Fruit fly (Drosophila melanogaster) whole organism, prepupa: ENCODE measurements around the gene Mgat4a.
A peak's percentile ranks its signal among the peaks of the same experiment; 100 is the strongest.

Source experiments
- CG10631 ChIP-seq: fragments of 200-800 bp; sonication (Bioruptor generic); optimal IDR thresholded peaks from 2 replicates; lab custom pipeline; 2016; ENCODE audit warnings: missing biosample characterization, missing genetic modification characterization
- CG10669 ChIP-seq: fragments of 200-800 bp; sonication (Bioruptor generic); optimal IDR thresholded peaks from 3 replicates; lab custom pipeline; 2018; ENCODE audit warnings: missing biosample characterization, mild to moderate bottlenecking, missing genetic modification characterization, moderate library complexity
- CG15336 ChIP-seq: fragments of 200-800 bp; sonication (Bioruptor generic); IDR thresholded peaks from 2 replicates; pipeline ENCODE4 v1.3.6; 2022; ENCODE audit warnings: missing biosample characterization, missing genetic modification characterization
- CG16779 ChIP-seq: fragments of 200-800 bp; sonication (Bioruptor generic); optimal IDR thresholded peaks from 3 replicates; lab custom pipeline; 2017; ENCODE audit warnings: missing biosample characterization, mild to moderate bottlenecking, missing genetic modification characterization
- CG3032 ChIP-seq: fragments of 200-800 bp; optimal IDR thresholded peaks from 2 replicates; lab custom pipeline; 2019; ENCODE audit warnings: missing biosample characterization, mild to moderate bottlenecking, missing genetic modification characterization, moderate library complexity
- CG31627 ChIP-seq: fragments of 200-800 bp; sonication (Bioruptor generic); optimal IDR thresholded peaks from 3 replicates; lab custom pipeline; 2016; ENCODE audit warnings: missing biosample characterization, missing genetic modification characterization
- CG32006 ChIP-seq: fragments of 200-800 bp; sonication (Bioruptor generic); optimal IDR thresholded peaks from 3 replicates; lab custom pipeline; 2017; ENCODE audit warnings: missing biosample characterization, mild to moderate bottlenecking, missing genetic modification characterization
- CG4318 ChIP-seq: fragments of 200-800 bp; sonication (Bioruptor generic); optimal IDR thresholded peaks from 3 replicates; lab custom pipeline; 2017; ENCODE audit warnings: missing biosample characterization, mild to moderate bottlenecking, missing genetic modification characterization
- CG6163 ChIP-seq: fragments of 200-800 bp; sonication (Bioruptor generic); IDR thresholded peaks from 3 replicates; pipeline ENCODE4 v1.3.6; 2022; ENCODE audit warnings: missing biosample characterization, missing genetic modification characterization
- CG6276 ChIP-seq: fragments of 200-800 bp; sonication (Bioruptor generic); optimal IDR thresholded peaks from 2 replicates; lab custom pipeline; 2017; ENCODE audit warnings: missing biosample characterization, mild to moderate bottlenecking, missing genetic modification characterization
- CG6792 ChIP-seq: fragments of 200-800 bp; sonication (Bioruptor generic); optimal IDR thresholded peaks from 3 replicates; lab custom pipeline; 2016; ENCODE audit warnings: missing biosample characterization, missing genetic modification characterization
- CG6808 ChIP-seq: fragments of 200-800 bp; sonication (Bioruptor generic); optimal IDR thresholded peaks from 3 replicates; lab custom pipeline; 2017; ENCODE audit warnings: missing biosample characterization, missing genetic modification characterization, mild to moderate bottlenecking, moderate library complexity, missing genetic modification reagents
- CG6854 ChIP-seq: fragments of 200-800 bp; sonication (Bioruptor generic); optimal IDR thresholded peaks from 2 replicates; lab custom pipeline; 2017; ENCODE audit warnings: missing biosample characterization, mild to moderate bottlenecking, missing genetic modification characterization
- CG7368 ChIP-seq: fragments of 200-800 bp; sonication (Bioruptor generic); optimal IDR thresholded peaks from 3 replicates; lab custom pipeline; 2016; ENCODE audit warnings: missing biosample characterization, missing genetic modification characterization
- CG8119 ChIP-seq: fragments of 200-800 bp; sonication (Bioruptor generic); IDR thresholded peaks from 3 replicates; pipeline ENCODE4 v1.3.6; 2022; ENCODE audit warnings: missing biosample characterization, missing genetic modification characterization
- CG8319 ChIP-seq: fragments of 200-800 bp; sonication (Bioruptor generic); optimal IDR thresholded peaks from 3 replicates; lab custom pipeline; 2016; ENCODE audit warnings: missing biosample characterization, missing genetic modification characterization
- Eip75B ChIP-seq: fragments of 200-800 bp; sonication (Bioruptor generic); optimal IDR thresholded peaks from 3 replicates; lab custom pipeline; 2016; ENCODE audit warnings: missing biosample characterization, missing genetic modification characterization
- Eip78C ChIP-seq: fragments of 200-800 bp; sonication (Bioruptor generic); peaks from one replicate; lab custom pipeline; 2016; ENCODE audit warnings: missing biosample characterization, missing genetic modification characterization
- Eip93F ChIP-seq: fragments of 200-800 bp; sonication (Bioruptor generic); optimal IDR thresholded peaks from 2 replicates; lab custom pipeline; 2016; ENCODE audit warnings: missing biosample characterization, mild to moderate bottlenecking, missing genetic modification characterization
- Ets21C ChIP-seq: fragments of 200-800 bp; sonication (Bioruptor generic); optimal IDR thresholded peaks from 3 replicates; lab custom pipeline; 2016; ENCODE audit warnings: missing biosample characterization, missing genetic modification characterization
- Ets96B ChIP-seq: fragments of 200-800 bp; optimal IDR thresholded peaks from 2 replicates; lab custom pipeline; 2019; ENCODE audit warnings: missing biosample characterization, mild to moderate bottlenecking, missing genetic modification characterization, moderate library complexity
- Gug ChIP-seq: fragments of 200-800 bp; sonication (Bioruptor generic); IDR thresholded peaks from 2 replicates; pipeline ENCODE4 v1.3.6; 2022; ENCODE audit warnings: missing biosample characterization, missing genetic modification characterization
- Hr39 ChIP-seq: fragments of 200-800 bp; sonication (Bioruptor generic); optimal IDR thresholded peaks from 2 replicates; lab custom pipeline; 2016; ENCODE audit warnings: missing biosample characterization, missing genetic modification characterization
- Hr4 ChIP-seq: fragments of 200-800 bp; sonication (Bioruptor generic); optimal IDR thresholded peaks from 3 replicates; lab custom pipeline; 2016; ENCODE audit warnings: missing biosample characterization, missing genetic modification characterization
- Lpt ChIP-seq: fragments of 200-800 bp; sonication (Bioruptor generic); optimal IDR thresholded peaks from 3 replicates; lab custom pipeline; 2016; ENCODE audit warnings: missing biosample characterization, missing genetic modification characterization
- OdsH ChIP-seq: fragments of 200-800 bp; sonication (Bioruptor generic); optimal IDR thresholded peaks from 3 replicates; lab custom pipeline; 2016; ENCODE audit warnings: missing biosample characterization, missing genetic modification characterization
- Smox ChIP-seq: fragments of 200-800 bp; sonication (Bioruptor generic); optimal IDR thresholded peaks from 3 replicates; lab custom pipeline; 2016; ENCODE audit warnings: missing biosample characterization, missing genetic modification characterization
- Sox102F ChIP-seq: fragments of 200-800 bp; sonication (Bioruptor generic); optimal IDR thresholded peaks from 2 replicates; lab custom pipeline; 2016; ENCODE audit warnings: missing biosample characterization, mild to moderate bottlenecking, missing genetic modification characterization
- Sox14 ChIP-seq: fragments of 200-800 bp; sonication (Bioruptor generic); optimal IDR thresholded peaks from 3 replicates; lab custom pipeline; 2016; ENCODE audit warnings: missing biosample characterization, missing genetic modification characterization
- Sox15 ChIP-seq: fragments of 200-800 bp; sonication (Bioruptor generic); optimal IDR thresholded peaks from 3 replicates; lab custom pipeline; 2016; ENCODE audit warnings: missing biosample characterization, missing genetic modification characterization
- achi ChIP-seq: fragments of 200-800 bp; sonication (Bioruptor generic); optimal IDR thresholded peaks from 3 replicates; lab custom pipeline; 2016; ENCODE audit warnings: missing biosample characterization, missing genetic modification characterization
- acj6 ChIP-seq: fragments of 200-800 bp; sonication (Bioruptor generic); optimal IDR thresholded peaks from 3 replicates; lab custom pipeline; 2016; ENCODE audit warnings: missing biosample characterization, missing genetic modification characterization
- cyc ChIP-seq: fragments of 200-800 bp; sonication (Bioruptor generic); optimal IDR thresholded peaks from 3 replicates; lab custom pipeline; 2016; ENCODE audit warnings: missing biosample characterization, missing genetic modification characterization
- eg ChIP-seq: fragments of 200-800 bp; sonication (Bioruptor generic); IDR thresholded peaks from 3 replicates; pipeline ENCODE4 v1.3.6; 2022; ENCODE audit warnings: missing biosample characterization, missing genetic modification characterization
- fd59A ChIP-seq: fragments of 200-800 bp; sonication (Bioruptor generic); optimal IDR thresholded peaks from 2 replicates; lab custom pipeline; 2017; ENCODE audit warnings: missing biosample characterization, mild to moderate bottlenecking, missing genetic modification characterization, missing genetic modification reagents
- fd85E ChIP-seq: fragments of 200-800 bp; sonication (Bioruptor generic); optimal IDR thresholded peaks from 3 replicates; lab custom pipeline; 2016; ENCODE audit warnings: missing biosample characterization, missing genetic modification characterization
- fkh ChIP-seq: fragments of 200-800 bp; sonication (Bioruptor generic); optimal IDR thresholded peaks from 3 replicates; lab custom pipeline; 2017; ENCODE audit warnings: missing biosample characterization, mild to moderate bottlenecking, missing genetic modification characterization, moderate library complexity
- pdm3 ChIP-seq: fragments of 200-800 bp; sonication (Bioruptor generic); optimal IDR thresholded peaks from 3 replicates; lab custom pipeline; 2016; ENCODE audit warnings: missing biosample characterization, missing genetic modification characterization
- salr ChIP-seq, 2 experiments: fragments of 200-800 bp; sonication (Bioruptor generic); optimal IDR thresholded peaks; 3 replicates each; lab custom pipeline; 2016 to 2018; ENCODE audit warnings: missing biosample characterization in 2 of 2, missing genetic modification characterization in 2 of 2, mild to moderate bottlenecking in 1 of 2
- spab ChIP-seq: fragments of 200-800 bp; sonication (Bioruptor generic); optimal IDR thresholded peaks from 2 replicates; lab custom pipeline; 2017; ENCODE audit warnings: missing biosample characterization, mild to moderate bottlenecking, missing genetic modification characterization, missing genetic modification reagents
- ss ChIP-seq, 2 experiments: fragments of 200-800 bp; sonication (Bioruptor generic); optimal IDR thresholded peaks; 2 replicates in 1 of 2; 3 replicates in 1 of 2; lab custom pipeline; 2017 to 2018; ENCODE audit warnings: mild to moderate bottlenecking in 2 of 2, missing biosample characterization in 2 of 2, missing genetic modification characterization in 2 of 2, moderate library complexity in 1 of 2
- svp ChIP-seq: fragments of 200-800 bp; sonication (Bioruptor generic); peaks from one replicate; lab custom pipeline; 2016; ENCODE audit warnings: missing biosample characterization, missing genetic modification characterization
- topi ChIP-seq: fragments of 200-800 bp; sonication (Bioruptor generic); optimal IDR thresholded peaks from 3 replicates; lab custom pipeline; 2016; ENCODE audit warnings: missing biosample characterization, missing genetic modification characterization
- vri ChIP-seq: fragments of 200-800 bp; sonication (Bioruptor generic); optimal IDR thresholded peaks from 3 replicates; lab custom pipeline; 2016; ENCODE audit warnings: missing biosample characterization, mild to moderate bottlenecking, missing genetic modification characterization

Mgat4a gene

dm6 chr3L:14786230-14786850, 24.5 kb downstream of the Mgat4a start, which contains the start of the genes bmm and Tdrd3 (continued):
- TF ChIP-seq Smox (peak; percentile 67), CG16779 (tag; lab: Kevin White, UChicago) (no peak), salr (GFP tag; optimal IDR thresholded peaks at IDR 0.05; lab: Kevin White, UChicago) (peak; percentile 13 to 82), CG4318 (GFP tag; lab: Kevin White, UChicago) (peak; percentile 75), vri (GFP tag; lab: Kevin White, UChicago) (peak; percentile 23), CG15336 (GFP tag; lab: Robert Waterston, UW) (peak; percentile 73), CG10631 (GFP tag; lab: Kevin White, UChicago) (peak; percentile 79), CG6808 (GFP tag; lab: Kevin White, UChicago) (peak; percentile 68), acj6 (GFP tag; lab: Kevin White, UChicago) (peak; percentile 84), CG7368 (GFP tag; lab: Kevin White, UChicago) (peak; percentile 66), Sox102F (GFP tag; lab: Kevin White, UChicago) (peak; percentile 64), OdsH (GFP tag; lab: Kevin White, UChicago) (peak; percentile 86), Ets96B (tag; lab: Kevin White, UChicago) (peak; percentile 77), CG8319 (GFP tag; lab: Kevin White, UChicago) (peak; percentile 36), pdm3 (peak; percentile 76), Lpt (peak; percentile 24), fd59A (GFP tag; lab: Kevin White, UChicago) (peak; percentile 55), cyc (GFP tag; lab: Kevin White, UChicago) (peak; percentile 68), fkh (GFP tag; lab: Kevin White, UChicago) (peak; percentile 91)

- TF ChIP-seq CG31627 (GFP tag; lab: Kevin White, UChicago): peak; percentile 26
- peak; percentile 56 for TF ChIP-seq Eip78C (GFP tag; lab: Kevin White, UChicago)
- no peak for TF ChIP-seq pdm3
- no peak for TF ChIP-seq Lpt
- TF ChIP-seq fkh (GFP tag; lab: Kevin White, UChicago): no peak
- no peak for TF ChIP-seq CG6792
- no peak for TF ChIP-seq CG6276 (GFP tag; lab: Kevin White, UChicago)
- no peak for TF ChIP-seq Sox15
- TF ChIP-seq CG3032 (tag; lab: Kevin White, UChicago): no peak
- no peak for TF ChIP-seq Hr4 (GFP tag; lab: Kevin White, UChicago)
- TF ChIP-seq Hr39 (GFP tag; lab: Kevin White, UChicago): no peak
- peak; percentile 39; the same call in 1 of the 3 replicates for TF ChIP-seq CG6163 (GFP tag; lab: Robert Waterston, UW)
- no peak for TF ChIP-seq Smox
- TF ChIP-seq CG8119 (GFP tag; lab: Robert Waterston, UW): no peak
- TF ChIP-seq fd85E (GFP tag; lab: Kevin White, UChicago): no peak
- TF ChIP-seq spab (GFP tag; lab: Kevin White, UChicago): no peak
- no peak for TF ChIP-seq CG16779 (tag; lab: Kevin White, UChicago)
- TF ChIP-seq achi: no peak
- no peak for TF ChIP-seq CG4318 (GFP tag; lab: Kevin White, UChicago)
- no peak for TF ChIP-seq svp
- TF ChIP-seq salr (GFP tag; optimal IDR thresholded peaks at IDR 0.05; lab: Kevin White, UChicago): no peak
- no peak for TF ChIP-seq CG7368 (GFP tag; lab: Kevin White, UChicago)
- no peak for TF ChIP-seq vri (GFP tag; lab: Kevin White, UChicago)
- no peak for TF ChIP-seq Eip75B (GFP tag; lab: Kevin White, UChicago)
- no peak for TF ChIP-seq Ets21C (GFP tag; lab: Kevin White, UChicago)
Observed at dm6 chr3L:14789676-14790075, 27.8 kb downstream of the Mgat4a start, which contains the start of gene Helz. Gene Helz, plus strand, starts transcription at chr3L:14789935.

- no peak for TF ChIP-seq Eip93F (GFP tag; lab: Kevin White, UChicago)
- TF ChIP-seq fd59A (GFP tag; lab: Kevin White, UChicago): peak; percentile 68
- TF ChIP-seq CG10631 (GFP tag; lab: Kevin White, UChicago): peak; percentile 87
- peak in 1 of 2 experiments; percentile 66 for TF ChIP-seq ss (GFP tag; optimal IDR thresholded peaks at IDR 0.05; lab: Kevin White, UChicago)
- peak; percentile 89 for TF ChIP-seq topi (GFP tag; lab: Kevin White, UChicago)
- peak; percentile 26 for TF ChIP-seq CG16779 (tag; lab: Kevin White, UChicago)
- peak; percentile 55 for TF ChIP-seq Ets96B (tag; lab: Kevin White, UChicago)
- TF ChIP-seq Sox15: peak; percentile 71
- TF ChIP-seq eg (GFP tag; lab: Robert Waterston, UW): peak; percentile 72
- TF ChIP-seq Sox14 (GFP tag; lab: Kevin White, UChicago): peak; percentile 83
- peak; percentile 51 for TF ChIP-seq CG6808 (GFP tag; lab: Kevin White, UChicago)
- peak; percentile 68 for TF ChIP-seq CG10669 (GFP tag; lab: Kevin White, UChicago)
- TF ChIP-seq CG32006 (GFP tag; lab: Kevin White, UChicago): no peak
- peak; percentile 88 for TF ChIP-seq CG31627 (GFP tag; lab: Kevin White, UChicago)
- TF ChIP-seq Eip75B (GFP tag; lab: Kevin White, UChicago): peak; percentile 83
- TF ChIP-seq Hr4 (GFP tag; lab: Kevin White, UChicago): peak; percentile 80
- TF ChIP-seq Eip78C (GFP tag; lab: Kevin White, UChicago): peak; percentile 93
- TF ChIP-seq CG6854 (GFP tag; lab: Kevin White, UChicago): peak; percentile 30
- TF ChIP-seq Gug (GFP tag; lab: Robert Waterston, UW): peak; percentile 54
- peak; percentile 23; the same call in 1 of the 2 replicates for TF ChIP-seq CG15336 (GFP tag; lab: Robert Waterston, UW)
- TF ChIP-seq CG4318 (GFP tag; lab: Kevin White, UChicago): peak; percentile 21
- TF ChIP-seq Hr39 (GFP tag; lab: Kevin White, UChicago): peak; percentile 90
- peak; percentile 14 for TF ChIP-seq spab (GFP tag; lab: Kevin White, UChicago)
Observed at dm6 chr3L:14790127-14790589, 28.3 kb downstream of the Mgat4a start.
